Fruit fly (Drosophila melanogaster): ENCODE results near the gene CG14212.

Gene CG14212

dm6 chrX:19597684-19598363 lies 27.7 kb upstream of the CG14212 start, which contains the start of gene RpS10b:
RpS10b (plus strand) TSS chrX:19598031.
- peak; percentile 89 for TF ChIP-seq topi (GFP tag; optimal IDR thresholded peaks at IDR 0.05)
- TF ChIP-seq Sox14 (GFP tag; optimal IDR thresholded peaks at IDR 0.05) = peak; percentile 79
- TF ChIP-seq CG11762 (GFP tag; optimal IDR thresholded peaks at IDR 0.05; ENCODE audit: insufficient read depth) = peak; percentile 80
- peak; percentile 74 for TF ChIP-seq CG8319 (GFP tag; optimal IDR thresholded peaks at IDR 0.05)
- TF ChIP-seq achi (GFP tag; optimal IDR thresholded peaks at IDR 0.05) = peak; percentile 85
- TF ChIP-seq ss (GFP tag; optimal IDR thresholded peaks at IDR 0.05) = peak; percentile 86 to 95
- TF ChIP-seq Sox15 (GFP tag; optimal IDR thresholded peaks at IDR 0.05) = peak; percentile 54
- TF ChIP-seq vri (GFP tag; optimal IDR thresholded peaks at IDR 0.05) = peak; percentile 84
- TF ChIP-seq Lpt (GFP tag; optimal IDR thresholded peaks at IDR 0.05) = peak; percentile 51
- TF ChIP-seq CG4318 (GFP tag; optimal IDR thresholded peaks at IDR 0.05) = no peak
- peak; percentile 45 for TF ChIP-seq CG15336 (GFP tag; IDR thresholded peaks at IDR 0.05)
- peak; percentile 70 for TF ChIP-seq svp (GFP tag)
- peak; percentile 57 for TF ChIP-seq CG11902 (GFP tag; optimal IDR thresholded peaks at IDR 0.05)
- TF ChIP-seq Eip78C (GFP tag) = peak; percentile 94
- TF ChIP-seq CG31627 (GFP tag; optimal IDR thresholded peaks at IDR 0.05) = peak; percentile 77
- TF ChIP-seq CG8632 (GFP tag; optimal IDR thresholded peaks at IDR 0.05) = peak; percentile 84
- peak; percentile 63 for TF ChIP-seq spab (GFP tag; optimal IDR thresholded peaks at IDR 0.05)
- TF ChIP-seq Ets96B (tag; optimal IDR thresholded peaks at IDR 0.05) = peak; percentile 17
- TF ChIP-seq fd59A (GFP tag; optimal IDR thresholded peaks at IDR 0.05) = peak; percentile 74
- peak; percentile 81 for TF ChIP-seq CG6792 (GFP tag; optimal IDR thresholded peaks at IDR 0.05)
- TF ChIP-seq CG10669 (GFP tag; optimal IDR thresholded peaks at IDR 0.05) = peak; percentile 81
- peak; percentile 88 for TF ChIP-seq Sox102F (GFP tag; optimal IDR thresholded peaks at IDR 0.05)
- TF ChIP-seq CG3032 (tag; optimal IDR thresholded peaks at IDR 0.05) = peak; percentile 47
- TF ChIP-seq Blimp-1 (GFP tag; optimal IDR thresholded peaks at IDR 0.05) = peak; percentile 81
- TF ChIP-seq dsx (GFP tag; optimal IDR thresholded peaks at IDR 0.05; ENCODE audit: poor library complexity, severe bottlenecking) = peak; percentile 17
- TF ChIP-seq Hr38 (GFP tag; optimal IDR thresholded peaks at IDR 0.05) = no peak
- TF ChIP-seq Hr4 (GFP tag; optimal IDR thresholded peaks at IDR 0.05) = peak; percentile 22
- peak; percentile 78 for TF ChIP-seq CG6808 (GFP tag; optimal IDR thresholded peaks at IDR 0.05)
- peak; percentile 62 for TF ChIP-seq fd85E (GFP tag; optimal IDR thresholded peaks at IDR 0.05)
- peak; percentile 98 for TF ChIP-seq CG6854 (GFP tag; optimal IDR thresholded peaks at IDR 0.05)
- no peak for TF ChIP-seq Eip93F (GFP tag; optimal IDR thresholded peaks at IDR 0.05)
- peak; percentile 39 for TF ChIP-seq CG6276 (GFP tag; optimal IDR thresholded peaks at IDR 0.05)
- TF ChIP-seq CG9139 (GFP tag; optimal IDR thresholded peaks at IDR 0.05) = peak; percentile 89
- TF ChIP-seq CG16779 (tag; optimal IDR thresholded peaks at IDR 0.05) = peak; percentile 86
- TF ChIP-seq Hr39 (GFP tag; optimal IDR thresholded peaks at IDR 0.05) = peak; percentile 77
- TF ChIP-seq acj6 (GFP tag; optimal IDR thresholded peaks at IDR 0.05) = peak; percentile 79
- peak; percentile 90 for TF ChIP-seq esn (GFP tag; optimal IDR thresholded peaks at IDR 0.05)
- peak; percentile 38 to 81 for TF ChIP-seq salr (GFP tag; optimal IDR thresholded peaks at IDR 0.05)
- TF ChIP-seq CG7368 (GFP tag; optimal IDR thresholded peaks at IDR 0.05) = peak; percentile 86
- peak; percentile 89 for TF ChIP-seq net (GFP tag; optimal IDR thresholded peaks at IDR 0.05)
- peak; percentile 84 for TF ChIP-seq cyc (GFP tag; optimal IDR thresholded peaks at IDR 0.05)
- TF ChIP-seq CG34406 (GFP tag; optimal IDR thresholded peaks at IDR 0.05) = peak; percentile 87
- peak; percentile 90 for TF ChIP-seq Met (GFP tag; optimal IDR thresholded peaks at IDR 0.05)
- TF ChIP-seq CG3919 (GFP tag; optimal IDR thresholded peaks at IDR 0.05) = peak; percentile 90
- TF ChIP-seq CG6163 (GFP tag; IDR thresholded peaks at IDR 0.05) = peak; percentile 89
- TF ChIP-seq CG10631 (GFP tag; optimal IDR thresholded peaks at IDR 0.05) = peak; percentile 31
- peak; percentile 83 for TF ChIP-seq pdm3 (GFP tag; optimal IDR thresholded peaks at IDR 0.05)
- peak; percentile 76 for TF ChIP-seq OdsH (GFP tag; optimal IDR thresholded peaks at IDR 0.05)
- TF ChIP-seq lz (GFP tag; optimal IDR thresholded peaks at IDR 0.05) = peak; percentile 84
- TF ChIP-seq Gug (GFP tag; IDR thresholded peaks at IDR 0.05) = no peak
- no peak for TF ChIP-seq dac (GFP tag; optimal IDR thresholded peaks at IDR 0.05)
